Worm (Caenorhabditis elegans): ENCODE measurements around the gene col-168.

DNA sequence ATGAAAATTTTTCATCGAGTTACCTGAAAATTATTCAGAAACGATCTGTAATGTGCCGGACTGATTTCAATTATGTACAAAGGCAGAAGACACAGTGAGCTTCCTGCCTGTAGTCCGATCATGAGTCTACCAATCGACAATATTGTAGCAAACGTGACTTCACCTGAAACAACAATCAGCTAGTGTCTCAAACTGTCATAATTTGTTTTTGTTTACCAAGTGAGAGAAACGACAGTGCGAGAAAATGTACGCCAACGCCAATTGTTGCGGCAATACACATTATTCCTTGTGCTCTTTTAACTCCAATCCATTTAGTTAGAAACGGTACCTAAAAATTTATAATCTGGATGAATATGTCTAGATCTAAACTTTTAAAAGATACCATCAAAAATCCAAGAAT is 11.2 kb downstream of the col-168 start:
- TF ChIP-seq elt-1 (tag; optimal IDR thresholded peaks at IDR 0.05; ENCODE audit: borderline replicate concordance, insufficient read depth) (no peak), nhr-12 (tag; optimal IDR thresholded peaks at IDR 0.05) (no peak), ztf-11 (tag; optimal IDR thresholded peaks at IDR 0.05) (no peak), nhr-237 (tag; optimal IDR thresholded peaks at IDR 0.05) (no peak), blmp-1 (tag; optimal IDR thresholded peaks at IDR 0.05) (no peak), lin-13 (tag; optimal IDR thresholded peaks at IDR 0.05) (no peak)
